Fruit fly (Drosophila melanogaster): Measurements from ENCODE around the gene CG45690.
A peak's percentile ranks its signal among the peaks of the same experiment; 100 is the strongest.

The CG45690 gene

dm6 chr2L:10682197-10682596 lies 24.1 kb downstream of the CG45690 start (continued):
- TF ChIP-seq cad (GFP tag; optimal IDR thresholded peaks at IDR 0.05) (no peak), Nf-YA (GFP tag; IDR thresholded peaks at IDR 0.05) (no peak), CG9437 (GFP tag; optimal IDR thresholded peaks at IDR 0.05) (no peak), btn (GFP tag; optimal IDR thresholded peaks at IDR 0.05) (no peak), Hr3 (GFP tag; optimal IDR thresholded peaks at IDR 0.05) (no peak), ttk (GFP tag; IDR thresholded peaks at IDR 0.05) (no peak), Oaz (GFP tag; IDR thresholded peaks at IDR 0.05) (no peak), Neu2 (GFP tag; optimal IDR thresholded peaks at IDR 0.05; ENCODE audit: borderline replicate concordance) (no peak), sna (GFP tag; IDR thresholded peaks at IDR 0.05; ENCODE audit: partially characterized antibody) (no peak), CG6854 (GFP tag; optimal IDR thresholded peaks at IDR 0.05) (no peak), ranshi (GFP tag; IDR thresholded peaks at IDR 0.05) (no peak)

- TF ChIP-seq CG11695 (GFP tag; IDR thresholded peaks at IDR 0.05) (no peak), lilli (GFP tag; optimal IDR thresholded peaks at IDR 0.05) (peak; percentile 43), Doc2 (GFP tag; IDR thresholded peaks at IDR 0.05) (no peak), H15 (GFP tag; IDR thresholded peaks at IDR 0.05) (no peak), Ets65A (GFP tag) (no peak), jumu (GFP tag; optimal IDR thresholded peaks at IDR 0.05) (no peak), CG2199 (GFP tag; IDR thresholded peaks at IDR 0.05) (no peak), CG3407 (GFP tag; optimal IDR thresholded peaks at IDR 0.05) (no peak), Meics (GFP tag; optimal IDR thresholded peaks at IDR 0.05) (peak; percentile 26), Xrp1 (GFP tag; IDR thresholded peaks at IDR 0.05) (peak; percentile 23; the same call in 1 of the 2 replicates), mld (GFP tag; IDR thresholded peaks at IDR 0.05; ENCODE audit: partially characterized antibody) (no peak), sens-2 (GFP tag; IDR thresholded peaks at IDR 0.05) (no peak), CG15073 (GFP tag; optimal IDR thresholded peaks at IDR 0.05) (no peak), bcd (GFP tag; optimal IDR thresholded peaks at IDR 0.05) (peak; percentile 4), CG5953 (GFP tag; IDR thresholded peaks at IDR 0.05) (no peak), Adf1 (GFP tag; IDR thresholded peaks at IDR 0.05) (no peak), Ets97D (GFP tag; optimal IDR thresholded peaks at IDR 0.05) (no peak), CG30403 (GFP tag; optimal IDR thresholded peaks at IDR 0.05) (peak; percentile 1), cg (GFP tag; optimal IDR thresholded peaks at IDR 0.05) (no peak), CG11560 (tag; IDR thresholded peaks at IDR 0.05) (no peak), prd (optimal IDR thresholded peaks at IDR 0.05) (no peak), prd (GFP tag; IDR thresholded peaks at IDR 0.05) (0 out of 3 replicates have a peak, but pooled peaks have one; percentile 11), ind (GFP tag; optimal IDR thresholded peaks at IDR 0.05) (no peak), ac (GFP tag; optimal IDR thresholded peaks at IDR 0.05) (no peak), Taf1 (GFP tag; IDR thresholded peaks at IDR 0.05) (no peak), oc (tag; optimal IDR thresholded peaks at IDR 0.05) (no peak), repo (GFP tag; optimal IDR thresholded peaks at IDR 0.05) (no peak), Hr39 (optimal IDR thresholded peaks at IDR 0.05) (no peak), Hsf (GFP tag; optimal IDR thresholded peaks at IDR 0.05) (peak; percentile 14), CG16813 (GFP tag; IDR thresholded peaks at IDR 0.05; ENCODE audit: partially characterized antibody) (0 out of 3 replicates have a peak, but pooled peaks have one; percentile 14), gro (GFP tag; optimal IDR thresholded peaks at IDR 0.05) (peak; percentile 22), CG2120 (GFP tag; optimal IDR thresholded peaks at IDR 0.05) (peak; percentile 56), gem (tag; optimal IDR thresholded peaks at IDR 0.05) (peak; percentile 42), Deaf1 (tag; optimal IDR thresholded peaks at IDR 0.05) (no peak), tio (GFP tag; optimal IDR thresholded peaks at IDR 0.05) (peak; percentile 18), CG9932 (GFP tag; IDR thresholded peaks at IDR 0.05) (peak; percentile 72), zfh2 (GFP tag; optimal IDR thresholded peaks at IDR 0.05) (peak; percentile 26), vfl (GFP tag; optimal IDR thresholded peaks at IDR 0.05) (no peak), ATbp (GFP tag; optimal IDR thresholded peaks at IDR 0.05) (no peak), CG1529 (GFP tag; optimal IDR thresholded peaks at IDR 0.05) (no peak), al (GFP tag; IDR thresholded peaks at IDR 0.05) (peak; percentile 5; the same call in 1 of the 2 replicates), BtbVII (GFP tag; optimal IDR thresholded peaks at IDR 0.05) (no peak)
Observed at dm6 chr2L:10682912-10683311, 24.8 kb downstream of the CG45690 start.

All from whole organism, embryonic.